Fruit fly (Drosophila melanogaster): ENCODE measurements around the gene CG5321.

CG5321 gene

DNA sequence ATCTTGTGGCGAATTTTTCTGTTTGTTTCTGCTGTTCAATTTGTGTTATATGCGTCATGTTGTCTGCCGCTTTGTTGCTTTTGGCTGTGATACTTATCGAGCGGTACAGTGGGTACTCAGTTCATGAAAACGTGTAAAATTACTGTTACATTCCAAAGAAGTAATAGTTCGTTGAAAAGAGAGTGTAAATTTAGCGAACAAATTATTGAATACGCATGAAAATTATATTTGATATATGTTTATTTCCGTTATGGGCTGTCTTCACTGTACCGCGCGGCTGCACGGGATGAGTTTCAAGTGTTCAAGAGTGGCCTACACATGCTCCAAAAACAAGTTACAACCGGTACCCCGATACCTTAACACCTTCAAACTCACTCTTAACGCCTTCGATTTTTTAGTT lies 9.7 kb downstream of the CG5321 start (continued):
- TF ChIP-seq tll (GFP tag; optimal IDR thresholded peaks at IDR 0.05), result no peak
- TF ChIP-seq CG16863 (GFP tag; optimal IDR thresholded peaks at IDR 0.05), result peak; percentile 63
- peak; percentile 17 for TF ChIP-seq CG16815 (GFP tag; optimal IDR thresholded peaks at IDR 0.05)
- peak; percentile 58 for TF ChIP-seq CG1602 (GFP tag; optimal IDR thresholded peaks at IDR 0.05)
- TF ChIP-seq CG1832 (GFP tag; optimal IDR thresholded peaks at IDR 0.05), result no peak
- no peak for TF ChIP-seq cad (GFP tag; optimal IDR thresholded peaks at IDR 0.05)
- 0 out of 2 replicates have a peak, but pooled peaks have one; percentile 27 for TF ChIP-seq CG43689 (GFP tag; IDR thresholded peaks at IDR 0.05)
- no peak for TF ChIP-seq CG3065 (GFP tag; optimal IDR thresholded peaks at IDR 0.05)
- TF ChIP-seq CG11398 (GFP tag; optimal IDR thresholded peaks at IDR 0.05), result no peak
- TF ChIP-seq CG4854 (GFP tag; optimal IDR thresholded peaks at IDR 0.05), result peak; percentile 36
- TF ChIP-seq CG9817 (tag; optimal IDR thresholded peaks at IDR 0.05), result peak; percentile 59
- peak; percentile 88 for TF ChIP-seq dmrt99B (tag; optimal IDR thresholded peaks at IDR 0.05)
- TF ChIP-seq bbx (GFP tag; IDR thresholded peaks at IDR 0.05; ENCODE audit: partially characterized antibody), result no peak
- TF ChIP-seq psq (GFP tag; optimal IDR thresholded peaks at IDR 0.05), result no peak
- TF ChIP-seq chinmo (GFP tag; IDR thresholded peaks at IDR 0.05; ENCODE audit: partially characterized antibody), result no peak
- TF ChIP-seq Hr51 (GFP tag; optimal IDR thresholded peaks at IDR 0.05), result peak in 1 of 2 experiments; percentile 86
- no peak for TF ChIP-seq NK7.1 (GFP tag; optimal IDR thresholded peaks at IDR 0.05)
- no peak for TF ChIP-seq pan (optimal IDR thresholded peaks at IDR 0.05)
- peak in 1 of 2 experiments; percentile 87 for TF ChIP-seq pan (GFP tag; optimal IDR thresholded peaks at IDR 0.05 in 1 of 2, IDR thresholded peaks at IDR 0.05 in 1 of 2)
- TF ChIP-seq schlank (tag; optimal IDR thresholded peaks at IDR 0.05), result no peak
- peak; percentile 78 for TF ChIP-seq az2 (GFP tag; optimal IDR thresholded peaks at IDR 0.05)
- TF ChIP-seq fd96Cb (tag; optimal IDR thresholded peaks at IDR 0.05), result peak; percentile 76
- TF ChIP-seq CG2875 (GFP tag; optimal IDR thresholded peaks at IDR 0.05), result peak; percentile 60
- TF ChIP-seq Dad (GFP tag; optimal IDR thresholded peaks at IDR 0.05), result no peak
- no peak for TF ChIP-seq ash1 (GFP tag; optimal IDR thresholded peaks at IDR 0.05)
- no peak for TF ChIP-seq CG10565 (GFP tag; optimal IDR thresholded peaks at IDR 0.05)
- TF ChIP-seq Ravus (GFP tag; IDR thresholded peaks at IDR 0.05), result peak; percentile 15
- peak; percentile 61; the same call in 1 of the 2 replicates for TF ChIP-seq CG11696 (GFP tag; IDR thresholded peaks at IDR 0.05)
- TF ChIP-seq CG15514 (GFP tag; optimal IDR thresholded peaks at IDR 0.05), result peak; percentile 11
- no peak for TF ChIP-seq CG4282 (GFP tag; optimal IDR thresholded peaks at IDR 0.05)
- TF ChIP-seq CG13287 (GFP tag; IDR thresholded peaks at IDR 0.05; ENCODE audit: partially characterized antibody), result no peak
- no peak for TF ChIP-seq sd (tag; optimal IDR thresholded peaks at IDR 0.05)
- TF ChIP-seq ftz-f1 (GFP tag; optimal IDR thresholded peaks at IDR 0.05), result no peak
- TF ChIP-seq HLH3B (GFP tag; IDR thresholded peaks at IDR 0.05), result peak; percentile 85
- TF ChIP-seq CG11504 (tag; optimal IDR thresholded peaks at IDR 0.05), result peak; percentile 85
- peak; percentile 60 for TF ChIP-seq Nf-YC (tag; optimal IDR thresholded peaks at IDR 0.05)
- TF ChIP-seq ase (GFP tag; IDR thresholded peaks at IDR 0.05), result peak; percentile 70; the same call in 1 of the 3 replicates
- no peak for TF ChIP-seq gt (GFP tag; IDR thresholded peaks at IDR 0.05)
- TF ChIP-seq lov (optimal IDR thresholded peaks at IDR 0.05), result no peak
- peak; percentile 70; the same call in 1 of the 3 replicates for TF ChIP-seq lov (GFP tag; IDR thresholded peaks at IDR 0.05)
- no peak for TF ChIP-seq ham (GFP tag; IDR thresholded peaks at IDR 0.05)
- TF ChIP-seq ato (GFP tag; IDR thresholded peaks at IDR 0.05; ENCODE audit: partially characterized antibody), result no peak
- 0 out of 3 replicates have a peak, but pooled peaks have one; percentile 15 for TF ChIP-seq Dbx (GFP tag; IDR thresholded peaks at IDR 0.05)
- no peak for TF ChIP-seq hth (optimal IDR thresholded peaks at IDR 0.05)
- no peak for TF ChIP-seq sc (optimal IDR thresholded peaks at IDR 0.05)
- TF ChIP-seq sc (GFP tag; optimal IDR thresholded peaks at IDR 0.05), result peak; percentile 30
- TF ChIP-seq CrebB (tag; optimal IDR thresholded peaks at IDR 0.05), result peak; percentile 33
- peak; percentile 26 for TF ChIP-seq CG18476 (GFP tag; optimal IDR thresholded peaks at IDR 0.05)
- TF ChIP-seq CG8478 (optimal IDR thresholded peaks at IDR 0.05), result no peak
- peak; percentile 74 for TF ChIP-seq ara (GFP tag; IDR thresholded peaks at IDR 0.05)
- peak; percentile 53 for TF ChIP-seq CG10654 (GFP tag; optimal IDR thresholded peaks at IDR 0.05)

All from whole organism, embryonic.